Worm (Caenorhabditis elegans) whole organism, L1 larva: Measurements from ENCODE around the gene C29F7.2.
"Not testable (repeated sequence)": the region's sequence is repeated elsewhere in the genome, so short reads cannot be mapped to it uniquely, and the experiment has no call there.

ENCODE experiments used
- C16A3.4 ChIP-seq: fragments of 150-350 bp; optimal IDR thresholded peaks from 2 replicates; lab custom pipeline; 2014; ENCODE audit warnings: missing biosample characterization, missing genetic modification characterization
- C34B4.2 ChIP-seq: sonication (generic microtip); optimal IDR thresholded peaks from 2 replicates; lab custom pipeline; 2017; ENCODE audit warnings: mild to moderate bottlenecking, missing genetic modification characterization, missing compliant biosample characterization
- F16B12.6 ChIP-seq: fragments of 150-350 bp; optimal IDR thresholded peaks from 2 replicates; lab custom pipeline; 2014; ENCODE audit warnings: missing biosample characterization, missing genetic modification characterization
- aha-1 ChIP-seq: fragments of 150-350 bp; optimal IDR thresholded peaks from 2 replicates; lab custom pipeline; 2014; ENCODE audit warnings: missing biosample characterization, missing genetic modification characterization
- ceh-82 ChIP-seq, 3 experiments: fragments of 150-350 bp in 1 of 3; sonication (generic microtip) in 2 of 3; optimal IDR thresholded peaks; 2 replicates each; lab custom pipeline; 2014 to 2017; ENCODE audit warnings: missing biosample characterization in 3 of 3, missing genetic modification characterization in 3 of 3
- ceh-88 ChIP-seq: fragments of 200-800 bp; sonication (Bioruptor generic); IDR thresholded peaks from 2 replicates; pipeline ENCODE4 v1.3.6; 2022; ENCODE audit warnings: missing genetic modification characterization, missing compliant biosample characterization
- ceh-90 ChIP-seq: sonication (generic microtip); optimal IDR thresholded peaks from 2 replicates; lab custom pipeline; 2016; ENCODE audit warnings: missing genetic modification characterization, missing compliant biosample characterization
- ces-1 ChIP-seq: fragments of 150-350 bp; optimal IDR thresholded peaks from 2 replicates; lab custom pipeline; 2014; ENCODE audit warnings: missing biosample characterization, missing genetic modification reagents, missing genetic modification characterization
- dpl-1 ChIP-seq, 3 experiments: fragments of 150-350 bp in 2 of 3; sonication (generic microtip) in 1 of 3; optimal IDR thresholded peaks; 2 replicates each; lab custom pipeline; 2014 to 2017; ENCODE audit warnings: missing biosample characterization in 3 of 3, missing genetic modification characterization in 3 of 3, missing genetic modification reagents in 3 of 3
- dsc-1 ChIP-seq: sonication (generic microtip); optimal IDR thresholded peaks from 2 replicates; lab custom pipeline; 2016; ENCODE audit warnings: mild to moderate bottlenecking, missing genetic modification characterization, missing compliant biosample characterization
- efl-1 ChIP-seq, 4 experiments: fragments of 150-350 bp; optimal IDR thresholded peaks in 3 of 4; peaks in 1 of 4; 1 replicate in 1 of 4; 2 replicates in 3 of 4; lab custom pipeline; 2014; ENCODE audit warnings: missing biosample characterization in 2 of 4, missing genetic modification characterization in 2 of 4, missing genetic modification reagents in 2 of 4
- efl-3 ChIP-seq: fragments of 200-800 bp; sonication (Bioruptor generic); optimal IDR thresholded peaks from 2 replicates; lab custom pipeline; 2018; ENCODE audit warnings: mild to moderate bottlenecking, missing genetic modification characterization, missing compliant biosample characterization
- egl-13 ChIP-seq: sonication (generic microtip); optimal IDR thresholded peaks from 2 replicates; lab custom pipeline; 2016; ENCODE audit warnings: missing genotype, missing genetic modification reagents, missing genetic modification characterization, missing compliant biosample characterization
- fkh-10 ChIP-seq: sonication (generic microtip); optimal IDR thresholded peaks from 2 replicates; lab custom pipeline; 2017; ENCODE audit warnings: missing biosample characterization, missing genetic modification reagents, missing genetic modification characterization
- fos-1 ChIP-seq: fragments of 150-350 bp; optimal IDR thresholded peaks from 2 replicates; lab custom pipeline; 2014; ENCODE audit warnings: missing biosample characterization, missing genetic modification characterization
- hlh-17 ChIP-seq: fragments of 200-800 bp; sonication (Bioruptor generic); optimal IDR thresholded peaks from 2 replicates; lab custom pipeline; 2018; ENCODE audit warnings: missing genetic modification characterization, mild to moderate bottlenecking, missing compliant biosample characterization, moderate library complexity, borderline replicate concordance
- hpl-2 ChIP-seq: fragments of 150-350 bp; optimal IDR thresholded peaks from 2 replicates; lab custom pipeline; 2014; ENCODE audit warnings: missing biosample characterization, missing genetic modification reagents, missing genetic modification characterization
- irx-1 ChIP-seq: sonication (generic microtip); optimal IDR thresholded peaks from 2 replicates; lab custom pipeline; 2016; ENCODE audit warnings: missing genetic modification characterization, missing compliant biosample characterization
- jun-1 ChIP-seq: fragments of 150-350 bp; optimal IDR thresholded peaks from 2 replicates; lab custom pipeline; 2014; ENCODE audit warnings: missing biosample characterization, missing genetic modification reagents, missing genetic modification characterization
- lin-15B ChIP-seq: fragments of 150-350 bp; sonication (generic microtip); optimal IDR thresholded peaks from 3 replicates; lab custom pipeline; 2014; ENCODE audit warnings: missing biosample characterization, missing genetic modification characterization
- lsy-2 ChIP-seq, 2 experiments: fragments of 150-350 bp; optimal IDR thresholded peaks; 2 replicates each; lab custom pipeline; 2014; ENCODE audit warnings: missing biosample characterization in 2 of 2, missing genetic modification characterization in 2 of 2
- mab-9 ChIP-seq: fragments of 200-800 bp; sonication (Bioruptor generic); IDR thresholded peaks from 2 replicates; pipeline ENCODE4 v1.3.6; 2022; ENCODE audit warnings: missing genetic modification reagents, missing genetic modification characterization, missing compliant biosample characterization
- nhr-20 ChIP-seq: sonication (generic microtip); optimal IDR thresholded peaks from 2 replicates; lab custom pipeline; 2016; ENCODE audit warnings: mild to moderate bottlenecking, missing genetic modification characterization, missing compliant biosample characterization
- nhr-237 ChIP-seq: fragments of 150-350 bp; optimal IDR thresholded peaks from 2 replicates; lab custom pipeline; 2014; ENCODE audit warnings: missing biosample characterization, missing genetic modification characterization
- nhr-28 ChIP-seq: fragments of 150-350 bp; optimal IDR thresholded peaks from 2 replicates; lab custom pipeline; 2014; ENCODE audit warnings: missing biosample characterization, missing genetic modification characterization
- nhr-47 ChIP-seq: sonication (generic microtip); optimal IDR thresholded peaks from 2 replicates; lab custom pipeline; 2016; ENCODE audit warnings: mild to moderate bottlenecking, missing genetic modification characterization, moderate library complexity, missing compliant biosample characterization
- nhr-71 ChIP-seq: sonication (generic microtip); optimal IDR thresholded peaks from 2 replicates; lab custom pipeline; 2016; ENCODE audit warnings: mild to moderate bottlenecking, missing genetic modification characterization, moderate library complexity, missing compliant biosample characterization
- nhr-77 ChIP-seq: fragments of 150-350 bp; optimal IDR thresholded peaks from 2 replicates; lab custom pipeline; 2014; ENCODE audit warnings: missing biosample characterization, missing genetic modification characterization
- nhr-85 ChIP-seq: sonication (generic microtip); peaks from one replicate; lab custom pipeline; 2016; ENCODE audit warnings: missing genetic modification characterization, inconsistent platforms, missing compliant biosample characterization
- pag-3 ChIP-seq: sonication (generic microtip); optimal IDR thresholded peaks from 2 replicates; lab custom pipeline; 2017; ENCODE audit warnings: missing genetic modification characterization, mild to moderate bottlenecking, missing compliant biosample characterization, antibody characterized with exemption, borderline replicate concordance; ENCODE audit not compliant: insufficient read depth
- pax-3 ChIP-seq: fragments of 200-800 bp; sonication (Bioruptor generic); optimal IDR thresholded peaks from 2 replicates; lab custom pipeline; 2018; ENCODE audit warnings: mild to moderate bottlenecking, missing genetic modification characterization, moderate library complexity, missing compliant biosample characterization
- skn-1 ChIP-seq: fragments of 150-350 bp; optimal IDR thresholded peaks from 2 replicates; lab custom pipeline; 2014; ENCODE audit warnings: missing biosample characterization, missing genetic modification characterization
- snu-23 ChIP-seq: sonication (generic microtip); optimal IDR thresholded peaks from 2 replicates; lab custom pipeline; 2016; ENCODE audit warnings: missing genetic modification characterization, missing compliant biosample characterization
- sox-4 ChIP-seq: sonication (generic microtip); optimal IDR thresholded peaks from 2 replicates; lab custom pipeline; 2016; ENCODE audit warnings: missing genetic modification characterization, missing compliant biosample characterization
- swsn-7 ChIP-seq: sonication (generic microtip); optimal IDR thresholded peaks from 2 replicates; lab custom pipeline; 2016; ENCODE audit warnings: missing genetic modification characterization, missing compliant biosample characterization
- unc-62 ChIP-seq: fragments of 150-350 bp; optimal IDR thresholded peaks from 2 replicates; lab custom pipeline; 2014; ENCODE audit warnings: missing biosample characterization, missing genetic modification reagents, missing genetic modification characterization
- unc-98 ChIP-seq: fragments of 200-800 bp; sonication (Bioruptor generic); IDR thresholded peaks from 2 replicates; pipeline ENCODE4 v1.3.6; 2022; ENCODE audit warnings: missing genetic modification characterization, missing compliant biosample characterization
- vab-15 ChIP-seq: sonication (generic microtip); optimal IDR thresholded peaks from 2 replicates; lab custom pipeline; 2017; ENCODE audit warnings: missing genotype, mild to moderate bottlenecking, missing genetic modification characterization, missing compliant biosample characterization
- zip-4 ChIP-seq: fragments of 200-800 bp; sonication (Bioruptor generic); optimal IDR thresholded peaks from 2 replicates; lab custom pipeline; 2018; ENCODE audit warnings: mild to moderate bottlenecking, missing genetic modification characterization, moderate library complexity, missing compliant biosample characterization
- ztf-11 ChIP-seq, 2 experiments: sonication (generic microtip); optimal IDR thresholded peaks; 2 replicates each; lab custom pipeline; 2016 to 2017; ENCODE audit warnings: missing genetic modification characterization in 2 of 2, missing biosample characterization in 1 of 2, missing compliant biosample characterization in 1 of 2

C29F7.2 gene

ce11 chrX:13428755-13429154, 12.9 kb downstream of the C29F7.2 start, which contains the start of gene fkh-4:
Gene fkh-4 (minus strand): TSS chrX:13428855.
- TF ChIP-seq skn-1 (tag; lab: Kevin White, UChicago); hpl-2 (GFP tag; lab: Kevin White, UChicago); egl-13 (tag; lab: Kevin White, UChicago): not testable (repeated sequence)

DNA sequence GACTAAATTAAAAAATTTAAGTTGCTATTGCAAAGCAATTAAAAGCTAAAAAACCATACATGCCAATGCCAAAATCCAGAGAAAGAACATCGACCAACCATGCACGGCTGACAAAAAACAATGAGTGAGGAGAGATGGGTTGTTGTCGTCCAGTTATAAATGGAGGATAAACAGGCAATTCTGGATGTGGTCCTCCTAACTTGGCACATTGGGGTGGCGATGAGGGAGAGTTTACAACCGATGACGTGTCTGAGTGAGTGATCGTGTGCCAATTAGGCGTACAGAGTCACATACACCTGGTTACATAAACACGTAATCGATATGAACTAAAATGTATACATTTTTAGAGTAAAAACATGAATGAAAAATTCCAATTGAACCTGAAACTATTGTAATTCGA, 15.5 kb downstream of the C29F7.2 start, which contains the start of gene C29F7.10:
C29F7.10 (minus strand) TSS at position 101 of the 400 bp plus-strand sequence.
- not testable (repeated sequence) for TF ChIP-seq fkh-10; nhr-237 (tag; lab: Kevin White, UChicago); efl-3 (GFP tag; lab: Kevin White, UChicago)

DNA sequence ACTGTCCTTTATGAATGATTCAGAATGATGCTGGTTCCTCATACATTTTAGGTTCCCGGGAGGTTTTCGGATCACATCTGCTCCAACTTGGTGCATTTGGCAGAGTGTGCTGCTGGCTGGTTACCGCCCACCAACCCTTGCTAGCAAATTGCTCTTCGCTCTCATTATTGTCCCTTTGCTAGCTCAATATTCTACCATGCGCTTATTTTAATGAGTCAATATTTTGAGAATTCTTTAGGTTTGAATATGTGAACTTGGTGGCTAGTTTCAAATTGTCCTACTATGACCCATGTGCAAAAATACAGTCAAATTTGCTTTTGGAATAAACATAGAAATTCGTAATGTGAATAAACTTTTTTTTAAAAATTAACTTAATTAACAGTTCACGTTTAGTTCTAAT, 19.2 kb downstream of the C29F7.2 start:
- no peak for TF ChIP-seq unc-98 (GFP tag; lab: Robert Waterston, UW)
- TF ChIP-seq dsc-1: peak; percentile 21
- TF ChIP-seq, all 84 proteins: peak for 1

- TF ChIP-seq hlh-17 (GFP tag; lab: Kevin White, UChicago) (no peak), nhr-20 (tag; lab: Kevin White, UChicago) (no peak), fkh-10 (no peak), efl-1 (optimal IDR thresholded peaks at IDR 0.05; lab: Kevin White, UChicago) (no peak), efl-1 (GFP tag; optimal IDR thresholded peaks at IDR 0.05 in 1 of 2; lab: Kevin White, UChicago) (peak in 1 of 2 experiments; percentile 43), C16A3.4 (no peak), sox-4 (tag; lab: Kevin White, UChicago) (no peak), ztf-11 (tag; optimal IDR thresholded peaks at IDR 0.05; lab: Kevin White, UChicago) (no peak)
These were observed 20.1 kb downstream of the C29F7.2 start, which contains the start of gene jmjd-3.3 for ce11 chrX:13435790-13436472. Gene jmjd-3.3 (plus strand): TSS chrX:13436422.

DNA sequence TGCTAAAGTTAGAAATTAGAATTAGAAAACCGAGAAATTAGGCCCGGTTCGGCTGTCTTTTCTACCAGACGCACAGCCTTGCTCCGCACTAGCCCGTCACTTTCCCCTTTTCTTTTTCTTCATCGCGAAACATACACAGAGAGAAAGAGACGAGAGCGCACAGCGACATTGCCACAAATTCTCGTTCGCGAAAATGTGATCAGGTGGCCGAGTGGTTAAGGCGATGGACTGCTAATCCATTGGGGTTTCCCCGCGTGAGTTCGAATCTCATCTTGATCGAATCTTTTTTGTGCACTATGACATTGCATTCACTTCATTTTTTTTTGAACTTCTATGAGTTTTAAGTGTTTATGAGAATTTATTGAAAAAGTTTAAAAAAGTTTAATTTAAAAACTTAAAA, 26.6 kb downstream of the C29F7.2 start:
- TF ChIP-seq ceh-90 (tag; lab: Kevin White, UChicago) (no peak), jun-1 (tag; lab: Kevin White, UChicago) (peak; percentile 57), C16A3.4 (peak; percentile 58), irx-1 (tag; lab: Kevin White, UChicago) (no peak), unc-62 (GFP tag; lab: Kevin White, UChicago) (no peak), F16B12.6 (no peak), vab-15 (tag; lab: Kevin White, UChicago) (no peak), hpl-2 (GFP tag; lab: Kevin White, UChicago) (no peak), fos-1 (tag; lab: Kevin White, UChicago) (peak; percentile 33), nhr-47 (tag; lab: Kevin White, UChicago) (peak; percentile 79), skn-1 (tag; lab: Kevin White, UChicago) (no peak), nhr-237 (tag; lab: Kevin White, UChicago) (no peak), ceh-88 (peak; percentile 30; the same call in 1 of the 2 replicates), nhr-28 (tag; lab: Kevin White, UChicago) (no peak), lin-15B (tag; lab: Kevin White, UChicago) (no peak), efl-1 (optimal IDR thresholded peaks at IDR 0.05; lab: Kevin White, UChicago) (no peak), efl-1 (GFP tag; optimal IDR thresholded peaks at IDR 0.05 in 1 of 2; lab: Kevin White, UChicago) (peak in 1 of 2 experiments; percentile 41), lsy-2 (tag; optimal IDR thresholded peaks at IDR 0.05; lab: Kevin White, UChicago) (peak; percentile 5 to 44), ztf-11 (tag; optimal IDR thresholded peaks at IDR 0.05; lab: Kevin White, UChicago) (peak in 1 of 2 experiments; percentile 24), pax-3 (tag; lab: Kevin White, UChicago) (no peak), sox-4 (tag; lab: Kevin White, UChicago) (peak; percentile 33), zip-4 (no peak), dpl-1 (GFP tag; optimal IDR thresholded peaks at IDR 0.05; lab: Kevin White, UChicago) (no peak), aha-1 (tag; lab: Kevin White, UChicago) (no peak), egl-13 (tag; lab: Kevin White, UChicago) (peak; percentile 43), snu-23 (GFP tag; lab: Kevin White, UChicago) (peak; percentile 74), pag-3 (tag; lab: Kevin White, UChicago) (no peak), nhr-71 (tag; lab: Kevin White, UChicago) (peak; percentile 53), ceh-82 (tag; optimal IDR thresholded peaks at IDR 0.05; lab: Kevin White, UChicago) (peak; percentile 9 to 48 (median 45)), ces-1 (GFP tag; lab: Kevin White, UChicago) (no peak), nhr-20 (tag; lab: Kevin White, UChicago) (peak; percentile 46), nhr-85 (tag; lab: Kevin White, UChicago) (no peak), mab-9 (GFP tag; lab: Robert Waterston, UW) (no peak), nhr-77 (peak; percentile 29), swsn-7 (tag; lab: Kevin White, UChicago) (peak; percentile 24), C34B4.2 (tag; lab: Kevin White, UChicago) (no peak)
